Worm (Caenorhabditis elegans) whole organism, L2 larva: ENCODE results near the gene R05D3.8.
A peak's percentile ranks its signal among the peaks of the same experiment; 100 is the strongest.

Experiments
- C34F6.9 ChIP-seq: fragments of 150-350 bp; optimal IDR thresholded peaks from 2 replicates; lab custom pipeline; 2014; ENCODE audit warnings: missing biosample characterization, missing genetic modification characterization
- F13H6.1 ChIP-seq: sonication (generic microtip); optimal IDR thresholded peaks from 2 replicates; lab custom pipeline; 2016; ENCODE audit warnings: missing genetic modification characterization, missing compliant biosample characterization
- R02D3.7 ChIP-seq: fragments of 150-350 bp; optimal IDR thresholded peaks from 2 replicates; lab custom pipeline; 2014; ENCODE audit warnings: missing biosample characterization, missing genetic modification characterization
- Y55F3AM.14 ChIP-seq: fragments of 200-800 bp; sonication (Bioruptor generic); optimal IDR thresholded peaks from 2 replicates; lab custom pipeline; 2018; ENCODE audit warnings: mild to moderate bottlenecking, missing genetic modification characterization, missing compliant biosample characterization
- ZK546.5 ChIP-seq: sonication (generic microtip); optimal IDR thresholded peaks from 2 replicates; lab custom pipeline; 2017; ENCODE audit warnings: missing biosample characterization, missing genetic modification characterization
- alr-1 ChIP-seq: fragments of 150-350 bp; optimal IDR thresholded peaks from 2 replicates; lab custom pipeline; 2014; ENCODE audit warnings: missing biosample characterization, missing genetic modification characterization
- aly-2 ChIP-seq: fragments of 150-350 bp; optimal IDR thresholded peaks from 2 replicates; lab custom pipeline; 2014; ENCODE audit warnings: missing biosample characterization, missing genetic modification characterization
- ama-1 ChIP-seq: fragments of 150-350 bp; optimal IDR thresholded peaks from 2 replicates; lab custom pipeline; 2018; ENCODE audit warnings: inconsistent platforms
- blmp-1 ChIP-seq: sonication (generic microtip); optimal IDR thresholded peaks from 2 replicates; lab custom pipeline; 2017; ENCODE audit warnings: missing genetic modification characterization, mild to moderate bottlenecking, missing compliant biosample characterization, antibody characterized with exemption, moderate library complexity; ENCODE audit not compliant: insufficient read depth
- ceh-16 ChIP-seq: fragments of 150-350 bp; optimal IDR thresholded peaks from 2 replicates; lab custom pipeline; 2014; ENCODE audit warnings: missing biosample characterization, missing genetic modification characterization
- ceh-82 ChIP-seq: fragments of 150-350 bp; optimal IDR thresholded peaks from 2 replicates; lab custom pipeline; 2014; ENCODE audit warnings: missing biosample characterization, missing genetic modification characterization
- crh-2 ChIP-seq: sonication (generic microtip); optimal IDR thresholded peaks from 2 replicates; lab custom pipeline; 2017; ENCODE audit warnings: missing biosample characterization, missing genetic modification characterization
- dmd-4 ChIP-seq: sonication (generic microtip); optimal IDR thresholded peaks from 2 replicates; lab custom pipeline; 2017; ENCODE audit warnings: missing biosample characterization, missing genetic modification characterization
- egl-27 ChIP-seq: sonication (generic microtip); optimal IDR thresholded peaks from 3 replicates; lab custom pipeline; 2017; ENCODE audit warnings: missing biosample characterization, missing genetic modification reagents, missing genetic modification characterization
- elt-1 ChIP-seq: fragments of 150-350 bp; optimal IDR thresholded peaks from 2 replicates; lab custom pipeline; 2014; ENCODE audit warnings: missing biosample characterization, missing genetic modification characterization
- elt-3 ChIP-seq: sonication (generic microtip); optimal IDR thresholded peaks from 2 replicates; lab custom pipeline; 2017; ENCODE audit warnings: missing biosample characterization, missing genetic modification characterization
- fos-1 ChIP-seq: fragments of 150-350 bp; optimal IDR thresholded peaks from 2 replicates; lab custom pipeline; 2014; ENCODE audit warnings: missing biosample characterization, missing genetic modification characterization
- gmeb-1 ChIP-seq: fragments of 150-350 bp; optimal IDR thresholded peaks from 2 replicates; lab custom pipeline; 2014; ENCODE audit warnings: missing biosample characterization, missing genetic modification characterization
- lin-11 ChIP-seq: fragments of 150-350 bp; sonication (generic microtip); optimal IDR thresholded peaks from 2 replicates; lab custom pipeline; 2014; ENCODE audit warnings: missing biosample characterization, missing genetic modification characterization, inconsistent platforms, mixed read lengths
- lin-13 ChIP-seq: fragments of 150-350 bp; optimal IDR thresholded peaks from 2 replicates; lab custom pipeline; 2014; ENCODE audit warnings: missing biosample characterization, missing genetic modification reagents, missing genetic modification characterization
- lin-39 ChIP-seq: fragments of 150-350 bp; optimal IDR thresholded peaks from 2 replicates; lab custom pipeline; 2014; ENCODE audit warnings: missing biosample characterization, missing genetic modification reagents, missing genetic modification characterization
- lsy-2 ChIP-seq, 2 experiments: fragments of 150-350 bp in 1 of 2; sonication (generic microtip) in 1 of 2; optimal IDR thresholded peaks; 2 replicates each; lab custom pipeline; 2014 to 2017; ENCODE audit warnings: missing biosample characterization in 2 of 2, missing genetic modification characterization in 2 of 2
- mab-5 ChIP-seq: fragments of 150-350 bp; optimal IDR thresholded peaks from 2 replicates; lab custom pipeline; 2014; ENCODE audit warnings: missing biosample characterization, missing genetic modification characterization
- mbf-1 ChIP-seq: sonication (generic microtip); optimal IDR thresholded peaks from 2 replicates; lab custom pipeline; 2017; ENCODE audit warnings: missing biosample characterization, missing genetic modification characterization
- mdl-1 ChIP-seq, 2 experiments: fragments of 150-350 bp in 1 of 2; sonication (generic microtip) in 1 of 2; optimal IDR thresholded peaks; 2 replicates each; lab custom pipeline; 2017; ENCODE audit warnings: missing biosample characterization in 2 of 2, missing genetic modification characterization in 2 of 2
- nhr-10 ChIP-seq: sonication (generic microtip); optimal IDR thresholded peaks from 2 replicates; lab custom pipeline; 2017; ENCODE audit warnings: missing biosample characterization, missing genetic modification characterization
- nhr-11 ChIP-seq: fragments of 150-350 bp; optimal IDR thresholded peaks from 2 replicates; lab custom pipeline; 2014; ENCODE audit warnings: missing biosample characterization, missing genetic modification characterization
- nhr-12 ChIP-seq: fragments of 150-350 bp; optimal IDR thresholded peaks from 2 replicates; lab custom pipeline; 2014; ENCODE audit warnings: missing biosample characterization, missing genetic modification characterization
- nhr-129 ChIP-seq: fragments of 150-350 bp; optimal IDR thresholded peaks from 2 replicates; lab custom pipeline; 2014; ENCODE audit warnings: missing biosample characterization, missing genetic modification characterization
- nhr-21 ChIP-seq: fragments of 150-350 bp; optimal IDR thresholded peaks from 2 replicates; lab custom pipeline; 2014; ENCODE audit warnings: missing biosample characterization, missing genetic modification characterization
- nhr-23 ChIP-seq: fragments of 150-350 bp; optimal IDR thresholded peaks from 2 replicates; lab custom pipeline; 2014; ENCODE audit warnings: missing biosample characterization, missing genetic modification reagents, missing genetic modification characterization
- nhr-237 ChIP-seq: fragments of 150-350 bp; optimal IDR thresholded peaks from 2 replicates; lab custom pipeline; 2014; ENCODE audit warnings: missing biosample characterization, missing genetic modification characterization
- nhr-25 ChIP-seq: fragments of 150-350 bp; sonication (generic microtip); optimal IDR thresholded peaks from 3 replicates; lab custom pipeline; 2014; ENCODE audit warnings: missing biosample characterization, missing genetic modification characterization
- nhr-6 ChIP-seq: fragments of 150-350 bp; optimal IDR thresholded peaks from 2 replicates; lab custom pipeline; 2014; ENCODE audit warnings: missing biosample characterization, missing genetic modification characterization
- nhr-77 ChIP-seq: fragments of 150-350 bp; optimal IDR thresholded peaks from 2 replicates; lab custom pipeline; 2014; ENCODE audit warnings: missing biosample characterization, missing genetic modification characterization
- peb-1 ChIP-seq: fragments of 150-350 bp; optimal IDR thresholded peaks from 2 replicates; lab custom pipeline; 2014; ENCODE audit warnings: missing biosample characterization, missing genetic modification characterization
- sem-4 ChIP-seq: fragments of 150-350 bp; optimal IDR thresholded peaks from 2 replicates; lab custom pipeline; 2014; ENCODE audit warnings: missing biosample characterization, missing genetic modification reagents, missing genetic modification characterization
- skn-1 ChIP-seq: sonication (generic microtip); optimal IDR thresholded peaks from 2 replicates; lab custom pipeline; 2017; ENCODE audit warnings: missing biosample characterization, missing genetic modification characterization
- sma-3 ChIP-seq: sonication (generic microtip); optimal IDR thresholded peaks from 2 replicates; lab custom pipeline; 2016; ENCODE audit warnings: missing genetic modification reagents, missing genetic modification characterization, missing compliant biosample characterization
- sma-9 ChIP-seq, 2 experiments: fragments of 150-350 bp in 1 of 2; sonication (generic microtip) in 1 of 2; optimal IDR thresholded peaks; 2 replicates each; lab custom pipeline; 2014 to 2016; ENCODE audit warnings: missing genetic modification characterization in 2 of 2, mild to moderate bottlenecking in 1 of 2, missing biosample characterization in 1 of 2, missing compliant biosample characterization in 1 of 2, missing genetic modification reagents in 1 of 2, moderate library complexity in 1 of 2
- snpc-4 ChIP-seq: fragments of 150-350 bp; optimal IDR thresholded peaks from 2 replicates; lab custom pipeline; 2014; ENCODE audit warnings: missing biosample characterization, missing genetic modification characterization
- unc-39 ChIP-seq: fragments of 150-350 bp; optimal IDR thresholded peaks from 2 replicates; lab custom pipeline; 2014; ENCODE audit warnings: missing biosample characterization, missing genetic modification characterization
- unc-55 ChIP-seq: fragments of 150-350 bp; sonication (generic microtip); optimal IDR thresholded peaks from 3 replicates; lab custom pipeline; 2014; ENCODE audit warnings: missing biosample characterization, missing genetic modification reagents, missing genetic modification characterization
- unc-62 ChIP-seq: fragments of 150-350 bp; optimal IDR thresholded peaks from 2 replicates; lab custom pipeline; 2014; ENCODE audit warnings: missing biosample characterization, missing genetic modification reagents, missing genetic modification characterization
- zag-1 ChIP-seq: fragments of 150-350 bp; optimal IDR thresholded peaks from 2 replicates; lab custom pipeline; 2014; ENCODE audit warnings: missing biosample characterization, missing genetic modification characterization
- ztf-1 ChIP-seq: fragments of 200-800 bp; sonication (Bioruptor generic); conservative IDR thresholded peaks from 2 replicates; pipeline ENCODE4 v1.3.6; 2022; ENCODE audit warnings: missing genetic modification characterization, missing compliant biosample characterization
- ztf-11 ChIP-seq: sonication (generic microtip); optimal IDR thresholded peaks from 2 replicates; lab custom pipeline; 2017; ENCODE audit warnings: missing biosample characterization, missing genetic modification characterization
- ztf-4 ChIP-seq: fragments of 150-350 bp; optimal IDR thresholded peaks from 2 replicates; lab custom pipeline; 2014; ENCODE audit warnings: missing biosample characterization, missing genetic modification characterization

The R05D3.8 gene

ce11 chrIII:8308238-8308637, 49.9 kb downstream of the R05D3.8 start, which contains the start of gene F10E9.4:
Gene F10E9.4 (plus strand): TSS chrIII:8308538.
- TF ChIP-seq lsy-2 (tag; optimal IDR thresholded peaks at IDR 0.05; lab: Kevin White, UChicago) (no peak), lin-13 (no peak), ama-1 (no peak), nhr-6 (no peak), mbf-1 (no peak)

- peak; percentile 56 for TF ChIP-seq blmp-1 (tag; lab: Kevin White, UChicago)
- no peak for TF ChIP-seq ztf-11
- TF ChIP-seq mab-5 (tag; lab: Kevin White, UChicago): peak; percentile 27
- TF ChIP-seq Y55F3AM.14 (GFP tag; lab: Kevin White, UChicago): no peak
- TF ChIP-seq nhr-6: peak; percentile 77
- TF ChIP-seq elt-1: no peak
- TF ChIP-seq lsy-2 (tag; optimal IDR thresholded peaks at IDR 0.05; lab: Kevin White, UChicago): peak; percentile 75 to 96
- TF ChIP-seq nhr-12: no peak
- no peak for TF ChIP-seq ceh-82
- TF ChIP-seq nhr-237: no peak
- no peak for TF ChIP-seq ZK546.5 (tag; lab: Kevin White, UChicago)
- no peak for TF ChIP-seq nhr-11 (tag; lab: Kevin White, UChicago)
- peak; percentile 95 for TF ChIP-seq crh-2
- TF ChIP-seq F13H6.1 (tag; lab: Kevin White, UChicago): peak; percentile 89
- peak; percentile 92 for TF ChIP-seq unc-55 (GFP tag; lab: Kevin White, UChicago)
- TF ChIP-seq ama-1: no peak
- peak; percentile 84 for TF ChIP-seq fos-1 (tag; lab: Kevin White, UChicago)
- peak; percentile 67 for TF ChIP-seq ztf-4 (tag; lab: Kevin White, UChicago)
- no peak for TF ChIP-seq mbf-1
- peak; percentile 32 for TF ChIP-seq nhr-129 (tag; lab: Kevin White, UChicago)
- TF ChIP-seq gmeb-1 (tag; lab: Kevin White, UChicago): peak; percentile 92
- peak; percentile 84 for TF ChIP-seq lin-13
- peak; percentile 83 for TF ChIP-seq nhr-25 (tag; lab: Kevin White, UChicago)
- TF ChIP-seq ceh-16 (tag; lab: Kevin White, UChicago): no peak
- no peak for TF ChIP-seq dmd-4
- TF ChIP-seq skn-1: peak; percentile 36
- TF ChIP-seq nhr-21 (tag; lab: Kevin White, UChicago): peak; percentile 74
- TF ChIP-seq lin-39 (tag; lab: Kevin White, UChicago): no peak
- TF ChIP-seq egl-27 (tag; lab: Kevin White, UChicago): peak; percentile 72
- no peak for TF ChIP-seq aly-2
- TF ChIP-seq snpc-4: peak; percentile 77
- no peak for TF ChIP-seq nhr-23 (tag; lab: Kevin White, UChicago)
- no peak for TF ChIP-seq elt-3
- TF ChIP-seq mdl-1 (tag; optimal IDR thresholded peaks at IDR 0.05; lab: Kevin White, UChicago): no peak
- no peak for TF ChIP-seq zag-1 (tag; lab: Kevin White, UChicago)
- no peak for TF ChIP-seq alr-1 (tag; lab: Kevin White, UChicago)
- TF ChIP-seq C34F6.9 (tag; lab: Kevin White, UChicago): peak; percentile 94
- peak; percentile 96 for TF ChIP-seq sma-9 (GFP tag; optimal IDR thresholded peaks at IDR 0.05; lab: Kevin White, UChicago)
- TF ChIP-seq sma-9 (tag; optimal IDR thresholded peaks at IDR 0.05; lab: Kevin White, UChicago): no peak
- peak; percentile 96 for TF ChIP-seq sma-3 (GFP tag; lab: Kevin White, UChicago)
- no peak for TF ChIP-seq peb-1 (tag; lab: Kevin White, UChicago)
- TF ChIP-seq unc-62 (GFP tag; lab: Kevin White, UChicago): no peak
- no peak for TF ChIP-seq unc-39
- no peak for TF ChIP-seq R02D3.7
- TF ChIP-seq sem-4 (tag; lab: Kevin White, UChicago): peak; percentile 95
- no peak for TF ChIP-seq ztf-1
- TF ChIP-seq nhr-77 (tag; lab: Kevin White, UChicago): peak; percentile 43
- TF ChIP-seq lin-11: peak; percentile 46
- TF ChIP-seq nhr-10: peak; percentile 40
These were observed 50.8 kb downstream of the R05D3.8 start, which contains the start of the genes F10E9.7 and F10E9.5 for ce11 chrIII:8307356-8307755. Gene F10E9.7 (minus strand): TSS chrIII:8307441. Gene F10E9.5 (plus strand): TSS chrIII:8307592.
